Worm (Caenorhabditis elegans) whole organism, late embryonic: ENCODE data around the gene C45B11.5.

Experiments used
- C38D4.7 ChIP-seq: fragments of 200-800 bp; sonication (Bioruptor generic); optimal IDR thresholded peaks from 2 replicates; lab custom pipeline; 2018; ENCODE audit warnings: mild to moderate bottlenecking, missing genetic modification characterization, moderate library complexity, missing compliant biosample characterization
- K02D7.2 ChIP-seq: sonication (generic microtip); optimal IDR thresholded peaks from 2 replicates; lab custom pipeline; 2017; ENCODE audit warnings: mild to moderate bottlenecking, missing genetic modification characterization, missing compliant biosample characterization
- K09A11.1 ChIP-seq: sonication (generic microtip); optimal IDR thresholded peaks from 2 replicates; lab custom pipeline; 2017; ENCODE audit warnings: antibody characterized with exemption, mild to moderate bottlenecking, missing genetic modification characterization, missing compliant biosample characterization; ENCODE audit not compliant: insufficient read depth
- Y22D7AL.16 ChIP-seq: sonication (generic microtip); optimal IDR thresholded peaks from 2 replicates; lab custom pipeline; 2016; ENCODE audit warnings: missing genetic modification characterization, missing compliant biosample characterization
- ceh-18 ChIP-seq: sonication (generic microtip); optimal IDR thresholded peaks from 2 replicates; lab custom pipeline; 2016; ENCODE audit warnings: missing genetic modification characterization, missing compliant biosample characterization
- ceh-22 ChIP-seq: sonication (generic microtip); optimal IDR thresholded peaks from 2 replicates; lab custom pipeline; 2017; ENCODE audit warnings: missing biosample characterization, missing genetic modification characterization
- ceh-24 ChIP-seq: sonication (generic microtip); optimal IDR thresholded peaks from 2 replicates; lab custom pipeline; 2016; ENCODE audit warnings: mild to moderate bottlenecking, missing genetic modification characterization, missing compliant biosample characterization
- ceh-30 ChIP-seq: fragments of 150-350 bp; optimal IDR thresholded peaks from 2 replicates; lab custom pipeline; 2014; ENCODE audit warnings: missing biosample characterization, missing genetic modification characterization
- ceh-45 ChIP-seq: fragments of 200-800 bp; sonication (Bioruptor generic); IDR thresholded peaks from 2 replicates; pipeline ENCODE4 v1.3.6; 2022; ENCODE audit warnings: missing genetic modification reagents, missing genetic modification characterization, missing compliant biosample characterization
- ceh-48 ChIP-seq: sonication (generic microtip); optimal IDR thresholded peaks from 2 replicates; lab custom pipeline; 2016; ENCODE audit warnings: missing genetic modification characterization, inconsistent platforms, missing compliant biosample characterization
- ceh-6 ChIP-seq: fragments of 200-800 bp; sonication (Bioruptor generic); optimal IDR thresholded peaks from 2 replicates; lab custom pipeline; 2018; ENCODE audit warnings: mild to moderate bottlenecking, missing genetic modification characterization, missing compliant biosample characterization
- dmd-4 ChIP-seq: sonication (generic microtip); optimal IDR thresholded peaks from 2 replicates; lab custom pipeline; 2016; ENCODE audit warnings: borderline replicate concordance, missing genetic modification characterization, missing compliant biosample characterization
- elt-2 ChIP-seq: sonication (generic microtip); optimal IDR thresholded peaks from 2 replicates; lab custom pipeline; 2016; ENCODE audit warnings: missing genetic modification reagents, missing genetic modification characterization, missing compliant biosample characterization
- eyg-1 ChIP-seq: sonication (generic microtip); optimal IDR thresholded peaks from 2 replicates; lab custom pipeline; 2016; ENCODE audit warnings: missing genotype, missing genetic modification characterization, missing compliant biosample characterization
- fax-1 ChIP-seq: sonication (generic microtip); optimal IDR thresholded peaks from 2 replicates; lab custom pipeline; 2016; ENCODE audit warnings: missing genotype, missing genetic modification characterization, missing compliant biosample characterization
- fkh-10 ChIP-seq: fragments of 150-350 bp; optimal IDR thresholded peaks from 2 replicates; lab custom pipeline; 2014; ENCODE audit warnings: missing biosample characterization, missing genetic modification reagents, missing genetic modification characterization
- gmeb-2 ChIP-seq: sonication (generic microtip); optimal IDR thresholded peaks from 2 replicates; lab custom pipeline; 2016; ENCODE audit warnings: missing genetic modification characterization, inconsistent platforms, missing compliant biosample characterization
- hlh-13 ChIP-seq: fragments of 200-800 bp; sonication (Bioruptor generic); optimal IDR thresholded peaks from 2 replicates; lab custom pipeline; 2018; ENCODE audit warnings: mild to moderate bottlenecking, missing genetic modification characterization, missing compliant biosample characterization
- hlh-30 ChIP-seq: sonication (generic microtip); optimal IDR thresholded peaks from 2 replicates; lab custom pipeline; 2017; ENCODE audit warnings: antibody characterized with exemption, missing genetic modification characterization, missing compliant biosample characterization; ENCODE audit not compliant: insufficient read depth
- hlh-6 ChIP-seq: sonication (generic microtip); optimal IDR thresholded peaks from 2 replicates; lab custom pipeline; 2016; ENCODE audit warnings: missing genotype, missing genetic modification characterization, missing compliant biosample characterization
- hlh-8 ChIP-seq: sonication (generic microtip); optimal IDR thresholded peaks from 2 replicates; lab custom pipeline; 2016; ENCODE audit warnings: missing genotype, missing genetic modification characterization, missing compliant biosample characterization
- lim-6 ChIP-seq: sonication (generic microtip); optimal IDR thresholded peaks from 2 replicates; lab custom pipeline; 2016; ENCODE audit warnings: missing genetic modification characterization, missing compliant biosample characterization
- lin-11 ChIP-seq: fragments of 200-800 bp; sonication (Bioruptor generic); optimal IDR thresholded peaks from 2 replicates; lab custom pipeline; 2018; ENCODE audit warnings: mild to moderate bottlenecking, missing genetic modification characterization, missing compliant biosample characterization
- madf-2 ChIP-seq: sonication (generic microtip); optimal IDR thresholded peaks from 2 replicates; lab custom pipeline; 2017; ENCODE audit warnings: missing genetic modification characterization, missing compliant biosample characterization
- mec-3 ChIP-seq: sonication (generic microtip); optimal IDR thresholded peaks from 2 replicates; lab custom pipeline; 2016; ENCODE audit warnings: borderline replicate concordance, missing genetic modification characterization, missing compliant biosample characterization
- nfya-1 ChIP-seq: sonication (generic microtip); optimal IDR thresholded peaks from 2 replicates; lab custom pipeline; 2017; ENCODE audit warnings: missing genetic modification characterization, mild to moderate bottlenecking, missing compliant biosample characterization, antibody characterized with exemption, moderate library complexity
- nhr-11 ChIP-seq: fragments of 150-350 bp; optimal IDR thresholded peaks from 2 replicates; lab custom pipeline; 2014; ENCODE audit warnings: missing biosample characterization, missing genetic modification characterization
- npax-4 ChIP-seq: sonication (generic microtip); optimal IDR thresholded peaks from 2 replicates; lab custom pipeline; 2016; ENCODE audit warnings: missing genetic modification characterization, missing compliant biosample characterization
- pax-1 ChIP-seq: fragments of 150-350 bp; optimal IDR thresholded peaks from 2 replicates; lab custom pipeline; 2014; ENCODE audit warnings: missing biosample characterization, missing genetic modification characterization
- pha-4 ChIP-seq: fragments of 150-350 bp; optimal IDR thresholded peaks from 2 replicates; lab custom pipeline; 2018; ENCODE audit warnings: missing biosample characterization, missing genetic modification reagents, missing genetic modification characterization
- pqm-1 ChIP-seq: sonication (generic microtip); optimal IDR thresholded peaks from 2 replicates; lab custom pipeline; 2016; ENCODE audit warnings: missing genetic modification characterization, missing compliant biosample characterization
- rnt-1 ChIP-seq: sonication (generic microtip); optimal IDR thresholded peaks from 2 replicates; lab custom pipeline; 2016; ENCODE audit warnings: missing genetic modification characterization, missing compliant biosample characterization
- sdc-2 ChIP-seq: sonication (generic microtip); optimal IDR thresholded peaks from 2 replicates; lab custom pipeline; 2016; ENCODE audit warnings: missing genotype, missing genetic modification characterization, missing compliant biosample characterization
- sox-2 ChIP-seq: fragments of 200-800 bp; sonication (Bioruptor generic); IDR thresholded peaks from 2 replicates; pipeline ENCODE4 v1.3.6; 2022; ENCODE audit warnings: missing genetic modification reagents, missing genetic modification characterization, missing compliant biosample characterization
- sox-4 ChIP-seq: sonication (generic microtip); optimal IDR thresholded peaks from 2 replicates; lab custom pipeline; 2017; ENCODE audit warnings: mild to moderate bottlenecking, missing genetic modification characterization, inconsistent platforms, missing compliant biosample characterization
- tbx-2 ChIP-seq: sonication (generic microtip); optimal IDR thresholded peaks from 2 replicates; lab custom pipeline; 2016; ENCODE audit warnings: missing genetic modification characterization, missing compliant biosample characterization
- ttx-3 ChIP-seq: sonication (generic microtip); optimal IDR thresholded peaks from 2 replicates; lab custom pipeline; 2016; ENCODE audit warnings: missing genetic modification reagents, missing genetic modification characterization, missing compliant biosample characterization
- unc-3 ChIP-seq, 2 experiments: fragments of 200-800 bp in 1 of 2; sonication (Bioruptor generic) in 1 of 2; sonication (generic microtip) in 1 of 2; conservative IDR thresholded peaks in 1 of 2; optimal IDR thresholded peaks in 1 of 2; 2 replicates each; pipeline versions ENCODE4 v1.3.6 to Lab custom; 2016 to 2022; ENCODE audit warnings: missing compliant biosample characterization in 2 of 2, missing genetic modification characterization in 2 of 2, missing genetic modification reagents in 1 of 2
- unc-86 ChIP-seq: sonication (generic microtip); optimal IDR thresholded peaks from 2 replicates; lab custom pipeline; 2016; ENCODE audit warnings: missing genetic modification characterization, missing compliant biosample characterization
- ztf-16 ChIP-seq: sonication (generic microtip); optimal IDR thresholded peaks from 2 replicates; lab custom pipeline; 2017; ENCODE audit warnings: missing genetic modification characterization, missing compliant biosample characterization

Gene C45B11.5

DNA sequence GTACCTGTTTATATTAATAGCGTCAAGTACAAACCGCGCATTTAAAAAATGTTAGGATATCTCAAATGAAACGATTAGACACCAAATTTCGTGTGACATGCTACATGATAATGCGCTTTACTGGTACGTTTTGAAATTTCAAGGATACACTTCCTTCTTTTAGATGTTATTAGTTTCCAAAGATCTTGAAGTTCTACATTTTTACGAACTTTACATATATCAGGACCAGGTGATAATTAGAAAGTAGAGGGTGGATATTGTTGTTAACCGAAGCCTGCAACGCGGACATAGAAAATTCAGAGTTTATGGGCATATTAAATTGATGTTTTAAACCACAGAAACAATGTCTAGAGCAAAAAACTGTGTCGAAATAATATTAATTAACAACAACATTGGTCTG is 28.4 kb upstream of the C45B11.5 start:
- TF ChIP-seq lin-11 (tag; lab: Kevin White, UChicago) (no peak), K02D7.2 (no peak), hlh-13 (GFP tag; lab: Kevin White, UChicago) (no peak), rnt-1 (tag; lab: Kevin White, UChicago) (no peak), hlh-6 (tag; lab: Kevin White, UChicago) (no peak), hlh-30 (no peak), ceh-18 (tag; lab: Kevin White, UChicago) (no peak), ceh-24 (tag; lab: Kevin White, UChicago) (no peak), fax-1 (tag; lab: Kevin White, UChicago) (no peak), ttx-3 (tag; lab: Kevin White, UChicago) (no peak), pax-1 (tag; lab: Kevin White, UChicago) (no peak), madf-2 (tag; lab: Kevin White, UChicago) (no peak)

DNA sequence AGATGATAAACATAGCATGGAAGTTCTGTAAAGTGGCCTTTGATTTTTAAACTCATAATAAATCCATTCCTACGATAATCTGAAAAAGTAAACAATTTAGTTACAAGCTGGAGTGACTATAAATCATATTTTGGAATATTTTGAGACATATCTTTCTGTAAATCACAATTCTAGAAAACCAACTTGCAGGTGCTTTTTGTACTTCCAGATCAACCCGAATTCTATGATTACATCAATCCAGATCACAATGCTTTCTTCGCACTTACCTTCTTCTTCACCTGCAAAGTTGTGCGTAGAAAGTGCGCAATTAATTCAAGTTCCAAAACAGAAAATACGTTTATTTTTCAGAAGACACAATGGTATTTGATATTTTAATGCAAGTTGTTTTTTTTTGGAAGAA is 26.8 kb upstream of the C45B11.5 start:
- TF ChIP-seq ceh-22: no peak
- no peak for TF ChIP-seq npax-4 (tag; lab: Kevin White, UChicago)
- no peak for TF ChIP-seq ttx-3 (tag; lab: Kevin White, UChicago)
- no peak for TF ChIP-seq ceh-45 (GFP tag; lab: Robert Waterston, UW)
- no peak for TF ChIP-seq unc-86 (tag; lab: Kevin White, UChicago)
- TF ChIP-seq rnt-1 (tag; lab: Kevin White, UChicago): no peak
- no peak for TF ChIP-seq C38D4.7
- TF ChIP-seq lin-11 (tag; lab: Kevin White, UChicago): no peak
- no peak for TF ChIP-seq pax-1 (tag; lab: Kevin White, UChicago)
- no peak for TF ChIP-seq tbx-2 (tag; lab: Kevin White, UChicago)
- TF ChIP-seq ceh-6 (GFP tag; lab: Kevin White, UChicago): no peak
- no peak for TF ChIP-seq sdc-2 (tag; lab: Kevin White, UChicago)
- TF ChIP-seq K02D7.2: no peak
- no peak for TF ChIP-seq sox-4 (tag; lab: Kevin White, UChicago)
- TF ChIP-seq K09A11.1 (tag; lab: Kevin White, UChicago): no peak
- no peak for TF ChIP-seq pha-4 (tag; lab: Kevin White, UChicago)

DNA sequence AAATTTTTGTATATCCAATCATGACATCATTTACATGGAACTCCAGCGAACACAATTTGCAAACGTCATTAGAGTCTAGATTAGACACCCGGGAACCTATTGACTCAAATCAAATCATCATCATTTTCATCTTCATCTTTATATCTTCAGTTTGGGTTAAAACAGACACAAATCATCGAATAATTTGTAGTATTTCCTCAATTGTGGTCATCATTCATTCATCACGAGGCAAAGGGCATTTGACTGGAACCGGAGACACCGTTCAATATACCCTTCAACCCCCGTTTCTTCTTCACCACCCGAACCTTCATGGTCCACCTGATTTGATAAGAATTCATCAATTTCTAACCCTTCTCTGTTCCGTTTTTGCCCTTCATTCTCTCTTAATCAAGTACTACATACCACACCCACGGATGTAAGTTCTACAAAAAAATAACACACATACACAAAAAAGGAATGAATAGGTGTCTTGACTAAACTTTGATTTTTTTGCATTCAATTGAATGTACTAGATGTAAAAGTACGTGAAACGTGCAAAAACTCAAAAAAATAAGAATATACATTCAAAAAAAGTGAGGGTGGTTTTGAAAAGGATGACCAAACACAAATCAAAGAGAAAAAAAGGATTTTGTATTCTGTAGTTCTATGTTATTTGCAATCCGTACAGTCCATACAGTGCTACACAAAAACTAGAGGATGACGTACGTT is 24.6 kb upstream of the C45B11.5 start:
- no peak for TF ChIP-seq mec-3 (tag; lab: Kevin White, UChicago)

DNA sequence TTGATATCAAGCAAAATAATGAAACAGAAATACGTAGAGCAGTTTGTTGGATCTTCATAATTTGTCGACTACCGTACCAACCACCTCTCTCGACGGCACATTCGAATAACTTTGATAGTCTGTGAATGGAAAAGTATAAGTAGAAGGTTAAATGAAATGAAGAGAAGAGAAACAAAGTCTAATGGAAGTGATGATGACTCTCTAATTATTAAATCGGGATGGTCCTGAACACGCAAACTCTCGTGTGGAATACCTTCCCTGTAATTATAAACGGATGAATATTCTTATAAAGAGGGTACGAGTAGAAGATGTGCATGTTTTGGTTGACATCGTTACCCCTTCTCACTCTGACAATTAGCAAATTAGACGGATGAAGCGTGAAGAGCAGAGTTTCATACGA is 18.8 kb upstream of the C45B11.5 start, which contains the start of the genes C13G3.12 and hot-6:
C13G3.12 (minus strand) TSS at position 101 of the 400 bp plus-strand sequence.
hot-6 (minus strand) TSS at position 121 of the 400 bp plus-strand sequence.
- TF ChIP-seq ceh-45 (GFP tag; lab: Robert Waterston, UW): no peak
- TF ChIP-seq eyg-1 (tag; lab: Kevin White, UChicago): no peak
- TF ChIP-seq fkh-10 (GFP tag; lab: Kevin White, UChicago): no peak

- TF ChIP-seq hlh-30 (no peak), pha-4 (tag; lab: Kevin White, UChicago) (no peak)
Observed at ce11 chrV:11027740-11028139, 13.9 kb upstream of the C45B11.5 start.

DNA sequence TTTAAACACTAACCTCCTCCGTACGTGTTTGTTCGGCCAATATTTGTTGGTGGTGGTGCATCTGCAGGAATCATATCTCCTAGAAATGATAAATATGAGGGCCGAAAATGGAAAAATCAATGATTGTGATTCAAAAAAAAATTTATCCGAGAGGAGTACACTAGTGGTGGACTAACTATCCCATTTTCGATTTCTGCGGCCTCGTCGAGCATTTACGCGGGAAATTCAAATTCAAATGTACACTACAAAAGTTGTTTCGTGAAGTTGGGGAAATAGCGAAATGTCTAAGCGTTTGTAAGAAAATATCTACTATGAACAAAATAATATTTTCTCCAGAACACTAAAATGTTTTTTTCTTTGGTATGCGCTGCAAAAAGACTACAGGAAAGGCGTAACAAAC is 12.3 kb upstream of the C45B11.5 start:
- TF ChIP-seq hlh-8 (tag; lab: Kevin White, UChicago): peak; percentile 68
- TF ChIP-seq dmd-4 (tag; lab: Kevin White, UChicago): peak; percentile 56
- TF ChIP-seq Y22D7AL.16 (tag; lab: Kevin White, UChicago): no peak
- TF ChIP-seq nhr-11 (tag; lab: Kevin White, UChicago): no peak
- peak; percentile 64 for TF ChIP-seq elt-2 (tag; lab: Kevin White, UChicago)
- no peak for TF ChIP-seq pqm-1
- TF ChIP-seq ceh-30 (tag; lab: Kevin White, UChicago): no peak
- TF ChIP-seq sdc-2 (tag; lab: Kevin White, UChicago): peak; percentile 8
- no peak for TF ChIP-seq unc-3 (GFP tag; conservative IDR thresholded peaks at IDR 0.05; lab: Robert Waterston, UW)
- no peak for TF ChIP-seq unc-3 (tag; optimal IDR thresholded peaks at IDR 0.05; lab: Kevin White, UChicago)
- peak; percentile 50 for TF ChIP-seq ztf-16 (tag; lab: Kevin White, UChicago)
- TF ChIP-seq ceh-45 (GFP tag; lab: Robert Waterston, UW): no peak
- no peak for TF ChIP-seq C38D4.7
- peak; percentile 52 for TF ChIP-seq ceh-48 (tag; lab: Kevin White, UChicago)
- no peak for TF ChIP-seq gmeb-2 (tag; lab: Kevin White, UChicago)
- TF ChIP-seq unc-86 (tag; lab: Kevin White, UChicago): no peak
- TF ChIP-seq sox-4 (tag; lab: Kevin White, UChicago): no peak
- TF ChIP-seq lim-6 (tag; lab: Kevin White, UChicago): peak; percentile 12
- peak; percentile 87 for TF ChIP-seq tbx-2 (tag; lab: Kevin White, UChicago)
- TF ChIP-seq sox-2: no peak
- TF ChIP-seq nfya-1 (tag; lab: Kevin White, UChicago): peak; percentile 13
